Worm (Caenorhabditis elegans) whole organism, early embryonic: Measurements from ENCODE around the gene pmp-4.

Source experiments
- ama-1 ChIP-seq: fragments of 150-350 bp; optimal IDR thresholded peaks from 2 replicates; lab custom pipeline; 2014
- ets-7 ChIP-seq: sonication (generic microtip); optimal IDR thresholded peaks from 2 replicates; lab custom pipeline; 2016; ENCODE audit warnings: missing genotype, missing genetic modification characterization, missing compliant biosample characterization
- flt-1 ChIP-seq: fragments of 200-800 bp; sonication (Bioruptor generic); IDR thresholded peaks from 2 replicates; pipeline ENCODE4 v1.3.6; 2022; ENCODE audit warnings: missing genetic modification characterization, missing compliant biosample characterization
- sea-1 ChIP-seq: fragments of 200-800 bp; sonication (Bioruptor generic); conservative IDR thresholded peaks from 2 replicates; pipeline ENCODE4 v1.3.6; 2022; ENCODE audit warnings: missing genetic modification characterization, missing compliant biosample characterization
- tra-4 ChIP-seq: sonication (generic microtip); optimal IDR thresholded peaks from 2 replicates; lab custom pipeline; 2017; ENCODE audit warnings: missing genetic modification characterization, missing compliant biosample characterization

ce11 chrIV:17371469-17371868 is 34.0 kb downstream of the pmp-4 start, which contains the start of gene C30H6.5:
- TF ChIP-seq tra-4 (tag; lab: Kevin White, UChicago), result no peak
- TF ChIP-seq flt-1 (GFP tag; lab: Robert Waterston, UW), result no peak
- no peak for TF ChIP-seq ets-7
- TF ChIP-seq sea-1 (GFP tag; lab: Robert Waterston, UW), result no peak
- TF ChIP-seq ama-1 (lab: Kevin White, UChicago), result no peak
